Worm (Caenorhabditis elegans): ENCODE results near the gene nas-37.

DNA sequence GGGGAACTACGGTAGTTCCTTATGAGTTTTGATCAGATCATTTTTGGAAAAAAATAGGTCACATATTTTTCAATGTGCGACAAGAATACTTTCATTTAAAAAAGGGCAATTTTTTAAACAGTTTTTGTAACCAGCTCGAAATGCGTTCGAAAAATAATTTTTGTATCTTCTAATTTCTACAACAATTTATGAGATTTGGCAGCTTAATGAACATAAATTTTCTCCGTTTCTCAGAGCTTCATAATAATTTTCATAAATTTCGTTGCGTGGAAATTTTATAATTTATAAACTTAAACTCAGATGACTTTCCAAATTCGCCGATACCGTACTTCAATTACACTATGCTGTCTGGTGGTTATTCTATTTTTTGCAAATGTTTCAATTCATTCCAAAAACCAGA is 54.0 kb downstream of the nas-37 start, which contains the start of gene F21G4.3:
- TF ChIP-seq ceh-82 (tag; optimal IDR thresholded peaks at IDR 0.05) (no peak), nhr-12 (tag; optimal IDR thresholded peaks at IDR 0.05) (no peak), snpc-4 (tag; optimal IDR thresholded peaks at IDR 0.05) (no peak), mep-1 (tag; optimal IDR thresholded peaks at IDR 0.05) (no peak), elt-3 (tag; optimal IDR thresholded peaks at IDR 0.05) (no peak), fos-1 (tag; optimal IDR thresholded peaks at IDR 0.05) (no peak), ztf-11 (tag; optimal IDR thresholded peaks at IDR 0.05) (no peak), fkh-4 (tag; optimal IDR thresholded peaks at IDR 0.05; ENCODE audit: borderline replicate concordance) (no peak)
